Fruit fly (Drosophila melanogaster) whole organism, embryonic: ENCODE results near the gene Tep2.
A peak's percentile ranks its signal among the peaks of the same experiment; 100 is the strongest.

Experiments used
- Abd-B ChIP-seq: fragments of 200-800 bp; sonication (Bioruptor generic); optimal IDR thresholded peaks from 2 replicates; lab custom pipeline; 2018; ENCODE audit warnings: missing biosample characterization, mild to moderate bottlenecking, missing genetic modification characterization, moderate library complexity
- Awh ChIP-seq: fragments of 200-800 bp; sonication (Bioruptor generic); IDR thresholded peaks from 2 replicates; pipeline ENCODE4, ENCODE4 v1.3.6; 2022; ENCODE audit warnings: missing biosample characterization, missing genetic modification characterization
- Bgb ChIP-seq: fragments of 200-800 bp; sonication (Bioruptor generic); IDR thresholded peaks from 2 replicates; pipeline ENCODE4 v1.3.6; 2022; ENCODE audit warnings: missing biosample characterization, missing genetic modification characterization; ENCODE audit not compliant: partially characterized antibody
- C15 ChIP-seq: fragments of 200-800 bp; sonication (Bioruptor generic); IDR thresholded peaks from 3 replicates; pipeline ENCODE4 v1.3.6; 2022; ENCODE audit warnings: missing biosample characterization, missing genetic modification characterization
- CG10274 ChIP-seq: fragments of 200-800 bp; sonication (Bioruptor generic); optimal IDR thresholded peaks from 3 replicates; lab custom pipeline; 2017; ENCODE audit warnings: missing biosample characterization, mild to moderate bottlenecking, missing genetic modification characterization
- CG10462 ChIP-seq: fragments of 200-800 bp; sonication (Bioruptor generic); optimal IDR thresholded peaks from 2 replicates; lab custom pipeline; 2016; ENCODE audit warnings: missing biosample characterization, missing genetic modification characterization
- CG10959 ChIP-seq: fragments of 200-800 bp; sonication (Bioruptor generic); IDR thresholded peaks from 2 replicates; pipeline ENCODE4 v1.3.6; 2022; ENCODE audit warnings: missing biosample characterization, missing genetic modification characterization
- CG11560 ChIP-seq: fragments of 200-800 bp; sonication (Bioruptor generic); IDR thresholded peaks from 3 replicates; pipeline ENCODE4 v1.3.6; 2022; ENCODE audit warnings: missing biosample characterization, missing genetic modification characterization
- CG15479 ChIP-seq: fragments of 200-800 bp; sonication (Bioruptor generic); optimal IDR thresholded peaks from 3 replicates; lab custom pipeline; 2019; ENCODE audit warnings: missing biosample characterization, mild to moderate bottlenecking, missing genetic modification characterization, moderate library complexity
- CG15514 ChIP-seq: fragments of 200-800 bp; sonication (Bioruptor generic); optimal IDR thresholded peaks from 3 replicates; lab custom pipeline; 2017; ENCODE audit warnings: missing biosample characterization, missing genetic modification characterization, mild to moderate bottlenecking, moderate library complexity, missing genetic modification reagents
- CG1603 ChIP-seq: fragments of 200-800 bp; sonication (Bioruptor generic); optimal IDR thresholded peaks from 2 replicates; lab custom pipeline; 2019; ENCODE audit warnings: missing biosample characterization, mild to moderate bottlenecking, missing genetic modification characterization, moderate library complexity
- CG2129 ChIP-seq: fragments of 200-800 bp; sonication (Bioruptor generic); IDR thresholded peaks from 2 replicates; pipeline ENCODE4 v1.3.6; 2022; ENCODE audit warnings: missing biosample characterization, missing genetic modification characterization; ENCODE audit not compliant: partially characterized antibody
- CG2202 ChIP-seq: fragments of 200-800 bp; sonication (Bioruptor generic); optimal IDR thresholded peaks from 2 replicates; lab custom pipeline; 2018; ENCODE audit warnings: missing biosample characterization, mild to moderate bottlenecking, missing genetic modification characterization
- CG31388 ChIP-seq: fragments of 200-800 bp; sonication (Bioruptor generic); optimal IDR thresholded peaks from 2 replicates; lab custom pipeline; 2016; ENCODE audit warnings: missing biosample characterization, missing genetic modification characterization
- CG33557 ChIP-seq: fragments of 200-800 bp; sonication (Bioruptor generic); optimal IDR thresholded peaks from 2 replicates; lab custom pipeline; 2019; ENCODE audit warnings: missing biosample characterization, mild to moderate bottlenecking, missing genetic modification characterization, moderate library complexity
- CG7372 ChIP-seq: fragments of 200-800 bp; sonication (Bioruptor generic); IDR thresholded peaks from 2 replicates; pipeline ENCODE4 v1.3.6; 2022; ENCODE audit warnings: missing biosample characterization, missing genetic modification characterization
- CG7987 ChIP-seq: fragments of 200-800 bp; sonication (Bioruptor generic); optimal IDR thresholded peaks from 2 replicates; lab custom pipeline; 2018; ENCODE audit warnings: missing biosample characterization, mild to moderate bottlenecking, missing genetic modification characterization, moderate library complexity
- CG8089 ChIP-seq: fragments of 200-800 bp; sonication (Bioruptor generic); optimal IDR thresholded peaks from 3 replicates; lab custom pipeline; 2016; ENCODE audit warnings: missing biosample characterization, missing genetic modification characterization
- CG9609 ChIP-seq: fragments of 200-800 bp; sonication (Bioruptor generic); optimal IDR thresholded peaks from 3 replicates; lab custom pipeline; 2016; ENCODE audit warnings: missing biosample characterization, missing genetic modification characterization
- Dad ChIP-seq: fragments of 200-800 bp; sonication (Bioruptor generic); optimal IDR thresholded peaks from 3 replicates; lab custom pipeline; 2016; ENCODE audit warnings: missing biosample characterization, missing genetic modification characterization
- Dbx ChIP-seq: fragments of 200-800 bp; sonication (Bioruptor generic); IDR thresholded peaks from 3 replicates; pipeline ENCODE4 v1.3.6; 2022; ENCODE audit warnings: missing biosample characterization, missing genetic modification characterization
- Dek ChIP-seq: fragments of 200-800 bp; sonication (Bioruptor generic); optimal IDR thresholded peaks from 3 replicates; lab custom pipeline; 2019; ENCODE audit warnings: missing biosample characterization, mild to moderate bottlenecking, missing genetic modification characterization, moderate library complexity
- Dll ChIP-seq: fragments of 200-800 bp; sonication (Bioruptor generic); IDR thresholded peaks from 4 replicates; pipeline ENCODE4 v1.3.6; 2022; ENCODE audit warnings: missing biosample characterization, missing genetic modification characterization; ENCODE audit not compliant: partially characterized antibody
- Ets65A ChIP-seq: fragments of 200-800 bp; sonication (Bioruptor generic); peaks from one replicate; lab custom pipeline; 2016; ENCODE audit warnings: missing biosample characterization, missing genetic modification characterization
- H15 ChIP-seq: fragments of 200-800 bp; sonication (Bioruptor generic); IDR thresholded peaks from 3 replicates; pipeline ENCODE4 v1.3.6; 2022; ENCODE audit warnings: missing biosample characterization, missing genetic modification characterization
- HLH4C ChIP-seq: fragments of 200-800 bp; sonication (Bioruptor generic); IDR thresholded peaks from 3 replicates; pipeline ENCODE4 v1.3.6; 2022; ENCODE audit warnings: missing biosample characterization, missing genetic modification characterization; ENCODE audit not compliant: partially characterized antibody
- Hsf ChIP-seq: fragments of 200-800 bp; sonication (Bioruptor generic); optimal IDR thresholded peaks from 3 replicates; lab custom pipeline; 2016; ENCODE audit warnings: missing biosample characterization, missing genetic modification characterization
- Lhr ChIP-seq: fragments of 200-800 bp; sonication (Bioruptor generic); optimal IDR thresholded peaks from 3 replicates; lab custom pipeline; 2017; ENCODE audit warnings: mild to moderate bottlenecking, missing biosample characterization, missing genetic modification reagents, missing genetic modification characterization
- NfI ChIP-seq: fragments of 200-800 bp; sonication (Bioruptor generic); optimal IDR thresholded peaks from 3 replicates; lab custom pipeline; 2018; ENCODE audit warnings: missing biosample characterization, mild to moderate bottlenecking, missing genetic modification characterization, moderate library complexity
- Oli ChIP-seq: fragments of 200-800 bp; sonication (Bioruptor generic); optimal IDR thresholded peaks from 2 replicates; lab custom pipeline; 2018; ENCODE audit warnings: missing biosample characterization, mild to moderate bottlenecking, missing genetic modification characterization, moderate library complexity
- Rx ChIP-seq: fragments of 200-800 bp; sonication (Bioruptor generic); IDR thresholded peaks from 2 replicates; pipeline ENCODE4 v1.3.6; 2022; ENCODE audit warnings: missing biosample characterization, missing genetic modification characterization
- Sry-δ ChIP-seq: fragments of 200-800 bp; sonication (Bioruptor generic); optimal IDR thresholded peaks from 2 replicates; lab custom pipeline; 2016; ENCODE audit warnings: missing biosample characterization, missing genetic modification characterization
- Tbp ChIP-seq: fragments of >200 bp; optimal IDR thresholded peaks from 2 replicates; lab custom pipeline; 2018; ENCODE audit warnings: missing biosample characterization, missing genetic modification characterization
- bowl ChIP-seq: fragments of 200-800 bp; sonication (Bioruptor generic); IDR thresholded peaks from 2 replicates; pipeline ENCODE4 v1.3.6; 2022; ENCODE audit warnings: missing biosample characterization, missing genetic modification characterization
- ind ChIP-seq: fragments of 200-800 bp; sonication (Bioruptor generic); optimal IDR thresholded peaks from 3 replicates; lab custom pipeline; 2016; ENCODE audit warnings: missing biosample characterization, missing genetic modification characterization
- nau ChIP-seq: fragments of 200-800 bp; sonication (Bioruptor generic); optimal IDR thresholded peaks from 3 replicates; lab custom pipeline; 2017; ENCODE audit warnings: missing biosample characterization, mild to moderate bottlenecking, missing genetic modification characterization, missing genetic modification reagents
- odd ChIP-seq: fragments of 200-800 bp; sonication (Bioruptor generic); optimal IDR thresholded peaks from 2 replicates; lab custom pipeline; 2017; ENCODE audit warnings: missing biosample characterization, mild to moderate bottlenecking, missing genetic modification characterization
- onecut ChIP-seq: fragments of 200-800 bp; sonication (Bioruptor generic); IDR thresholded peaks from 2 replicates; pipeline ENCODE4 v1.3.6; 2022; ENCODE audit warnings: missing biosample characterization, missing genetic modification characterization
- org-1 ChIP-seq: fragments of 200-800 bp; sonication (Bioruptor generic); optimal IDR thresholded peaks from 2 replicates; lab custom pipeline; 2017; ENCODE audit warnings: missing biosample characterization, missing genetic modification characterization
- pan ChIP-seq, 4 experiments: fragments of >200 bp in 3 of 4; fragments of 200-800 bp in 1 of 4; sonication (Bioruptor generic) in 1 of 4; optimal IDR thresholded peaks in 3 of 4; IDR thresholded peaks in 1 of 4; 2 replicates each; pipeline versions ENCODE4 v1.3.6 to Lab custom; 2017 to 2022; ENCODE audit warnings: missing biosample characterization in 2 of 4, missing genetic modification characterization in 2 of 4, mixed read lengths in 1 of 4
- prd ChIP-seq, 3 experiments: fragments of >200 bp in 2 of 3; fragments of 200-800 bp in 1 of 3; sonication (Bioruptor generic) in 1 of 3; optimal IDR thresholded peaks in 2 of 3; IDR thresholded peaks in 1 of 3; 2 replicates in 2 of 3; 3 replicates in 1 of 3; pipeline versions ENCODE4 v1.3.6 to Lab custom; 2017 to 2022; ENCODE audit warnings: missing biosample characterization in 1 of 3, missing genetic modification characterization in 1 of 3
- sens-2 ChIP-seq: fragments of 200-800 bp; sonication (Bioruptor generic); IDR thresholded peaks from 2 replicates; pipeline ENCODE4 v1.3.6; 2022; ENCODE audit warnings: missing biosample characterization, missing genetic modification characterization
- shn ChIP-seq: fragments of 200-800 bp; sonication (Bioruptor generic); optimal IDR thresholded peaks from 3 replicates; lab custom pipeline; 2016; ENCODE audit warnings: missing biosample characterization, missing genetic modification characterization
- sr ChIP-seq: fragments of 200-800 bp; sonication (Bioruptor generic); IDR thresholded peaks from 3 replicates; pipeline ENCODE4 v1.3.6; 2022; ENCODE audit warnings: missing biosample characterization, missing genetic modification characterization
- trem ChIP-seq: fragments of 200-800 bp; optimal IDR thresholded peaks from 3 replicates; lab custom pipeline; 2019; ENCODE audit warnings: missing biosample characterization, mild to moderate bottlenecking, missing genetic modification characterization, moderate library complexity
- unpg ChIP-seq: fragments of 200-800 bp; sonication (Bioruptor generic); optimal IDR thresholded peaks from 3 replicates; lab custom pipeline; 2018; ENCODE audit warnings: missing biosample characterization, mild to moderate bottlenecking, missing genetic modification characterization, moderate library complexity
- wor ChIP-seq: fragments of 200-800 bp; sonication (Bioruptor generic); IDR thresholded peaks from 2 replicates; pipeline ENCODE4 v1.3.6; 2022; ENCODE audit warnings: missing biosample characterization, missing genetic modification characterization
- zen ChIP-seq: fragments of 200-800 bp; sonication (Bioruptor generic); optimal IDR thresholded peaks from 3 replicates; lab custom pipeline; 2018; ENCODE audit warnings: missing biosample characterization, mild to moderate bottlenecking, missing genetic modification characterization, moderate library complexity

Gene Tep2

dm6 chr2L:7702383-7703188, 1.2 kb upstream of the Tep2 start, which contains the start of gene Tep3 (continued):
- TF ChIP-seq Lhr (GFP tag; lab: Kevin White, UChicago) (peak; percentile 29), CG7987 (GFP tag; lab: Kevin White, UChicago) (no peak), Abd-B (no peak), CG33557 (GFP tag; lab: Kevin White, UChicago) (no peak), Ets65A (peak; percentile 9), sr (GFP tag; lab: Robert Waterston, UW) (peak; percentile 71), nau (no peak), Rx (GFP tag; lab: Robert Waterston, UW) (no peak), CG2202 (tag; lab: Kevin White, UChicago) (no peak), Dll (GFP tag; lab: Robert Waterston, UW) (no peak), Dad (GFP tag; lab: Kevin White, UChicago) (no peak), CG15514 (peak; percentile 33), Dbx (GFP tag; lab: Robert Waterston, UW) (peak; percentile 59; the same call in 2 of the 3 replicates), CG2129 (GFP tag; lab: Robert Waterston, UW) (no peak), CG10274 (GFP tag; lab: Kevin White, UChicago) (no peak), NfI (peak; percentile 9), pan (optimal IDR thresholded peaks at IDR 0.05; lab: Kevin White, UChicago) (no peak), pan (GFP tag; optimal IDR thresholded peaks at IDR 0.05 in 1 of 2, IDR thresholded peaks at IDR 0.05 in 1 of 2) (no peak), CG10959 (GFP tag; lab: Robert Waterston, UW) (no peak), odd (GFP tag; lab: Kevin White, UChicago) (no peak), sens-2 (GFP tag; lab: Robert Waterston, UW) (no peak), H15 (GFP tag; lab: Robert Waterston, UW) (no peak), Sry-δ (GFP tag; lab: Kevin White, UChicago) (no peak), CG10462 (no peak), Awh (GFP tag; lab: Robert Waterston, UW) (0 out of 2 replicates have a peak, but pooled peaks have one; percentile 29), unpg (GFP tag; lab: Kevin White, UChicago) (peak; percentile 14), CG11560 (tag; lab: Robert Waterston, UW) (no peak), org-1 (no peak), Tbp (no peak), CG1603 (tag; lab: Kevin White, UChicago) (no peak), Hsf (peak; percentile 52), shn (GFP tag; lab: Kevin White, UChicago) (no peak), Bgb (GFP tag; lab: Robert Waterston, UW) (peak; percentile 32; the same call in 1 of the 2 replicates), CG31388 (no peak), Dek (tag; lab: Kevin White, UChicago) (no peak), ind (peak; percentile 24), bowl (GFP tag; lab: Robert Waterston, UW) (no peak), wor (GFP tag; lab: Robert Waterston, UW) (no peak), Oli (tag; lab: Kevin White, UChicago) (no peak), C15 (GFP tag; lab: Robert Waterston, UW) (no peak), CG8089 (GFP tag; lab: Kevin White, UChicago) (no peak), CG15479 (GFP tag; lab: Kevin White, UChicago) (no peak), onecut (no peak), zen (tag; lab: Kevin White, UChicago) (no peak), trem (no peak), CG7372 (no peak), HLH4C (GFP tag; lab: Robert Waterston, UW) (no peak), CG9609 (GFP tag; lab: Kevin White, UChicago) (no peak), prd (optimal IDR thresholded peaks at IDR 0.05; lab: Kevin White, UChicago) (no peak), prd (GFP tag; IDR thresholded peaks at IDR 0.05; lab: Robert Waterston, UW) (0 out of 3 replicates have a peak, but pooled peaks have one; percentile 37)
